Fruit fly (Drosophila melanogaster) whole organism, embryonic: ENCODE measurements around the gene CG43229.

Experiments used
- Atf6 ChIP-seq: fragments of 200-800 bp; sonication (Bioruptor generic); IDR thresholded peaks from 2 replicates; pipeline ENCODE4 v1.3.6; 2022; ENCODE audit warnings: missing biosample characterization, missing genetic modification characterization
- CG10979 ChIP-seq: fragments of 200-800 bp; sonication (Bioruptor generic); optimal IDR thresholded peaks from 2 replicates; lab custom pipeline; 2018; ENCODE audit warnings: missing biosample characterization, mild to moderate bottlenecking, missing genetic modification characterization, moderate library complexity
- CG11696 ChIP-seq: fragments of 200-800 bp; sonication (Bioruptor generic); IDR thresholded peaks from 2 replicates; pipeline ENCODE4 v1.3.6; 2022; ENCODE audit warnings: missing biosample characterization, missing genetic modification characterization
- CG12391 ChIP-seq: fragments of 200-800 bp; sonication (Bioruptor generic); optimal IDR thresholded peaks from 3 replicates; lab custom pipeline; 2018; ENCODE audit warnings: missing biosample characterization, mild to moderate bottlenecking, missing genetic modification characterization, moderate library complexity
- CG12942 ChIP-seq: fragments of 200-800 bp; sonication (Bioruptor generic); optimal IDR thresholded peaks from 3 replicates; lab custom pipeline; 2016; ENCODE audit warnings: missing biosample characterization, missing genetic modification characterization
- CG15696 ChIP-seq: fragments of 200-800 bp; sonication (Bioruptor generic); optimal IDR thresholded peaks from 2 replicates; lab custom pipeline; 2019; ENCODE audit warnings: missing biosample characterization, mild to moderate bottlenecking, missing genetic modification characterization, moderate library complexity
- CG17612 ChIP-seq: fragments of 200-800 bp; sonication (Bioruptor generic); IDR thresholded peaks from 2 replicates; pipeline ENCODE4 v1.3.6; 2022; ENCODE audit warnings: missing biosample characterization, missing genetic modification characterization
- CG18764 ChIP-seq: fragments of 200-800 bp; sonication (Bioruptor generic); optimal IDR thresholded peaks from 3 replicates; lab custom pipeline; 2016; ENCODE audit warnings: missing biosample characterization, missing genetic modification characterization
- CG30403 ChIP-seq: fragments of 200-800 bp; sonication (Bioruptor generic); optimal IDR thresholded peaks from 3 replicates; lab custom pipeline; 2016; ENCODE audit warnings: missing biosample characterization, missing genetic modification characterization
- CG3281 ChIP-seq: fragments of 200-800 bp; sonication (Bioruptor generic); optimal IDR thresholded peaks from 3 replicates; lab custom pipeline; 2017; ENCODE audit warnings: missing biosample characterization, mild to moderate bottlenecking, missing genetic modification characterization
- CG4282 ChIP-seq: fragments of 200-800 bp; sonication (Bioruptor generic); optimal IDR thresholded peaks from 2 replicates; lab custom pipeline; 2016; ENCODE audit warnings: missing biosample characterization, missing genetic modification characterization
- CG4404 ChIP-seq: fragments of 200-800 bp; sonication (Bioruptor generic); IDR thresholded peaks from 2 replicates; pipeline ENCODE4 v1.3.6; 2022; ENCODE audit warnings: missing biosample characterization, missing genetic modification characterization
- CG5180 ChIP-seq: fragments of 200-800 bp; sonication (Bioruptor generic); optimal IDR thresholded peaks from 3 replicates; lab custom pipeline; 2017; ENCODE audit warnings: missing biosample characterization, missing genetic modification characterization, mild to moderate bottlenecking, moderate library complexity, missing genetic modification reagents
- CG6683 ChIP-seq: fragments of 200-800 bp; sonication (Bioruptor generic); optimal IDR thresholded peaks from 2 replicates; lab custom pipeline; 2017; ENCODE audit warnings: missing biosample characterization, mild to moderate bottlenecking, missing genetic modification characterization, missing genetic modification reagents
- CG6813 ChIP-seq: fragments of 200-800 bp; sonication (Bioruptor generic); optimal IDR thresholded peaks from 2 replicates; lab custom pipeline; 2017; ENCODE audit warnings: missing biosample characterization, missing genetic modification characterization, mild to moderate bottlenecking, moderate library complexity, missing genetic modification reagents
- CG7786 ChIP-seq: fragments of 200-800 bp; sonication (Bioruptor generic); optimal IDR thresholded peaks from 2 replicates; lab custom pipeline; 2016; ENCODE audit warnings: missing biosample characterization, missing genetic modification characterization
- CG9876 ChIP-seq: fragments of 200-800 bp; sonication (Bioruptor generic); optimal IDR thresholded peaks from 2 replicates; lab custom pipeline; 2016; ENCODE audit warnings: missing biosample characterization, missing genetic modification characterization
- CTCF ChIP-seq: fragments of 200-800 bp; sonication (Bioruptor generic); optimal IDR thresholded peaks from 2 replicates; lab custom pipeline; 2017; ENCODE audit warnings: missing biosample characterization, mild to moderate bottlenecking, missing genetic modification characterization, moderate library complexity
- D19A ChIP-seq: fragments of 200-800 bp; optimal IDR thresholded peaks from 3 replicates; lab custom pipeline; 2019; ENCODE audit warnings: missing biosample characterization, mild to moderate bottlenecking, missing genetic modification characterization, moderate library complexity
- D19B ChIP-seq: fragments of 200-800 bp; sonication (Bioruptor generic); optimal IDR thresholded peaks from 2 replicates; lab custom pipeline; 2017; ENCODE audit warnings: missing biosample characterization, mild to moderate bottlenecking, missing genetic modification characterization
- Dfd ChIP-seq, 2 experiments: fragments of >200 bp; optimal IDR thresholded peaks; 2 replicates each; lab custom pipeline; 2017; ENCODE audit warnings: missing biosample characterization in 2 of 2, missing genetic modification characterization in 2 of 2
- Dip2 ChIP-seq: fragments of 200-800 bp; sonication (Bioruptor generic); IDR thresholded peaks from 2 replicates; pipeline ENCODE4 v1.3.6; 2022; ENCODE audit warnings: missing biosample characterization, missing genetic modification characterization
- HLH4C ChIP-seq: fragments of 200-800 bp; sonication (Bioruptor generic); IDR thresholded peaks from 3 replicates; pipeline ENCODE4 v1.3.6; 2022; ENCODE audit warnings: missing biosample characterization, missing genetic modification characterization; ENCODE audit not compliant: partially characterized antibody
- HLH54F ChIP-seq: fragments of 200-800 bp; sonication (Bioruptor generic); optimal IDR thresholded peaks from 3 replicates; lab custom pipeline; 2016; ENCODE audit warnings: missing biosample characterization, missing genetic modification characterization
- Hmr ChIP-seq: fragments of 200-800 bp; sonication (Bioruptor generic); optimal IDR thresholded peaks from 3 replicates; lab custom pipeline; 2017; ENCODE audit warnings: mild to moderate bottlenecking, missing biosample characterization, missing genetic modification reagents, missing genetic modification characterization
- Meics ChIP-seq: fragments of 200-800 bp; sonication (Bioruptor generic); optimal IDR thresholded peaks from 2 replicates; lab custom pipeline; 2017; ENCODE audit warnings: missing biosample characterization, mild to moderate bottlenecking, missing genetic modification characterization
- Nf-YC ChIP-seq: fragments of 200-800 bp; optimal IDR thresholded peaks from 3 replicates; lab custom pipeline; 2019; ENCODE audit warnings: missing biosample characterization, mild to moderate bottlenecking, missing genetic modification characterization, moderate library complexity
- Rfx ChIP-seq: fragments of 200-800 bp; sonication (Bioruptor generic); IDR thresholded peaks from 2 replicates; pipeline ENCODE4 v1.3.6; 2022; ENCODE audit warnings: missing biosample characterization, missing genetic modification characterization
- Ssrp ChIP-seq: fragments of 200-800 bp; sonication (Bioruptor generic); optimal IDR thresholded peaks from 2 replicates; lab custom pipeline; 2018; ENCODE audit warnings: missing biosample characterization, mild to moderate bottlenecking, missing genetic modification characterization, moderate library complexity
- Stat92E ChIP-seq, 3 experiments: fragments of >200 bp in 2 of 3; fragments of 200-800 bp in 1 of 3; sonication (Bioruptor generic) in 1 of 3; optimal IDR thresholded peaks; 2 replicates each; lab custom pipeline; 2017 to 2019; ENCODE audit warnings: missing biosample characterization in 3 of 3, missing genetic modification characterization in 3 of 3, mild to moderate bottlenecking in 1 of 3, moderate library complexity in 1 of 3
- amos ChIP-seq: fragments of 200-800 bp; sonication (Bioruptor generic); IDR thresholded peaks from 2 replicates; pipeline ENCODE4 v1.3.6; 2022; ENCODE audit warnings: missing biosample characterization, missing genetic modification characterization; ENCODE audit not compliant: partially characterized antibody
- aop ChIP-seq: fragments of 200-800 bp; sonication (Bioruptor generic); IDR thresholded peaks from 2 replicates; pipeline ENCODE4 v1.3.6; 2022; ENCODE audit warnings: missing biosample characterization, missing genetic modification characterization
- btn ChIP-seq: fragments of 200-800 bp; sonication (Bioruptor generic); optimal IDR thresholded peaks from 2 replicates; lab custom pipeline; 2016; ENCODE audit warnings: missing biosample characterization, missing genetic modification characterization
- cad ChIP-seq: fragments of >200 bp; optimal IDR thresholded peaks from 2 replicates; lab custom pipeline; 2017; ENCODE audit warnings: missing biosample characterization, missing genetic modification characterization
- caup ChIP-seq: fragments of 200-800 bp; sonication (Bioruptor generic); optimal IDR thresholded peaks from 3 replicates; lab custom pipeline; 2017; ENCODE audit warnings: missing biosample characterization, mild to moderate bottlenecking, missing genetic modification characterization, moderate library complexity; ENCODE audit not compliant: severe bottlenecking
- croc ChIP-seq: fragments of 200-800 bp; sonication (Bioruptor generic); conservative IDR thresholded peaks from 3 replicates; pipeline ENCODE4 v1.3.6; 2022; ENCODE audit warnings: missing biosample characterization, missing genetic modification characterization
- cwo ChIP-seq: fragments of 200-800 bp; sonication (Bioruptor generic); optimal IDR thresholded peaks from 3 replicates; lab custom pipeline; 2017; ENCODE audit warnings: missing biosample characterization, missing genetic modification characterization, mild to moderate bottlenecking, moderate library complexity, missing genetic modification reagents
- dpn ChIP-seq, 2 experiments: fragments of 200-800 bp; sonication (Bioruptor generic); optimal IDR thresholded peaks; 3 replicates each; lab custom pipeline; 2016; ENCODE audit warnings: missing biosample characterization in 2 of 2, missing genetic modification characterization in 2 of 2
- fru ChIP-seq: fragments of >200 bp; optimal IDR thresholded peaks from 2 replicates; lab custom pipeline; 2017
- fu2 ChIP-seq: fragments of 200-800 bp; sonication (Bioruptor generic); optimal IDR thresholded peaks from 2 replicates; lab custom pipeline; 2016; ENCODE audit warnings: missing biosample characterization, missing genetic modification characterization
- h ChIP-seq: fragments of >200 bp; optimal IDR thresholded peaks from 2 replicates; lab custom pipeline; 2017
- hb ChIP-seq: fragments of 200-800 bp; sonication (Bioruptor generic); IDR thresholded peaks from 3 replicates; pipeline ENCODE4 v1.3.6; 2022; ENCODE audit warnings: missing biosample characterization, missing genetic modification characterization; ENCODE audit not compliant: partially characterized antibody
- ind ChIP-seq: fragments of 200-800 bp; sonication (Bioruptor generic); optimal IDR thresholded peaks from 3 replicates; lab custom pipeline; 2016; ENCODE audit warnings: missing biosample characterization, missing genetic modification characterization
- jigr1 ChIP-seq: fragments of 200-800 bp; sonication (Bioruptor generic); IDR thresholded peaks from 3 replicates; pipeline ENCODE4 v1.3.6; 2022; ENCODE audit warnings: missing biosample characterization, missing genetic modification characterization
- klu ChIP-seq: fragments of 200-800 bp; sonication (Bioruptor generic); IDR thresholded peaks from 2 replicates; pipeline ENCODE4 v1.3.6; 2022; ENCODE audit warnings: missing biosample characterization, missing genetic modification characterization
- nom ChIP-seq: fragments of 200-800 bp; sonication (Bioruptor generic); optimal IDR thresholded peaks from 2 replicates; lab custom pipeline; 2017; ENCODE audit warnings: missing biosample characterization, missing genetic modification characterization, mild to moderate bottlenecking, moderate library complexity, missing genetic modification reagents
- sna ChIP-seq: fragments of 200-800 bp; sonication (Bioruptor generic); IDR thresholded peaks from 2 replicates; pipeline ENCODE4 v1.3.6; 2022; ENCODE audit warnings: missing biosample characterization, missing genetic modification characterization; ENCODE audit not compliant: partially characterized antibody
- tgo ChIP-seq: fragments of 200-800 bp; sonication (Bioruptor generic); IDR thresholded peaks from 3 replicates; pipeline ENCODE4 v1.3.6; 2022; ENCODE audit warnings: missing biosample characterization, missing genetic modification characterization
- toy ChIP-seq: fragments of 200-800 bp; sonication (Bioruptor generic); IDR thresholded peaks from 2 replicates; pipeline ENCODE4 v1.3.6; 2022; ENCODE audit warnings: missing biosample characterization, missing genetic modification characterization
- unc-4 ChIP-seq: fragments of 200-800 bp; sonication (Bioruptor generic); IDR thresholded peaks from 2 replicates; pipeline ENCODE4 v1.3.6; 2022; ENCODE audit warnings: missing biosample characterization, missing genetic modification characterization; ENCODE audit not compliant: partially characterized antibody
- zfh2 ChIP-seq: fragments of 200-800 bp; sonication (Bioruptor generic); optimal IDR thresholded peaks from 2 replicates; lab custom pipeline; 2016; ENCODE audit warnings: missing biosample characterization, missing genetic modification characterization

Gene CG43229

dm6 chrX:18125520-18125919 lies 12.8 kb upstream of the CG43229 start (continued):
- no peak for TF ChIP-seq Dfd (GFP tag; optimal IDR thresholded peaks at IDR 0.05; lab: Kevin White, UChicago)
- peak; percentile 8 for TF ChIP-seq D19B (GFP tag; lab: Kevin White, UChicago)
- no peak for TF ChIP-seq Dip2 (GFP tag; lab: Robert Waterston, UW)
- no peak for TF ChIP-seq CG4282 (GFP tag; lab: Kevin White, UChicago)
- TF ChIP-seq CG6683 (GFP tag; lab: Kevin White, UChicago) = peak; percentile 12
- TF ChIP-seq fru = no peak
- no peak for TF ChIP-seq HLH4C (GFP tag; lab: Robert Waterston, UW)
- no peak for TF ChIP-seq CG18764 (GFP tag; lab: Kevin White, UChicago)
- TF ChIP-seq fu2 = no peak
- TF ChIP-seq aop (GFP tag; lab: Robert Waterston, UW) = no peak
- TF ChIP-seq cad (GFP tag; lab: Kevin White, UChicago) = no peak
- no peak for TF ChIP-seq Ssrp (tag; lab: Kevin White, UChicago)
- TF ChIP-seq h (lab: Kevin White, UChicago) = no peak
- no peak for TF ChIP-seq CG15696
- no peak for TF ChIP-seq tgo
- TF ChIP-seq CG3281 (GFP tag; lab: Kevin White, UChicago) = peak; percentile 58
- TF ChIP-seq dpn (GFP tag; optimal IDR thresholded peaks at IDR 0.05; lab: Kevin White, UChicago) = peak in 1 of 2 experiments; percentile 16
- TF ChIP-seq CG7786 (GFP tag; lab: Kevin White, UChicago) = no peak
- TF ChIP-seq btn (GFP tag; lab: Kevin White, UChicago) = no peak
- TF ChIP-seq CTCF (GFP tag; lab: Kevin White, UChicago) = no peak
- no peak for TF ChIP-seq HLH54F (GFP tag; lab: Kevin White, UChicago)
- peak; percentile 33 for TF ChIP-seq cwo (GFP tag; lab: Kevin White, UChicago)
- peak; percentile 2 for TF ChIP-seq ind (GFP tag; lab: Kevin White, UChicago)
- peak; percentile 64 for TF ChIP-seq Meics
- peak; percentile 7 for TF ChIP-seq zfh2 (GFP tag; lab: Kevin White, UChicago)
- no peak for TF ChIP-seq croc (GFP tag; lab: Robert Waterston, UW)
- peak; percentile 33 for TF ChIP-seq CG12391
- no peak for TF ChIP-seq toy
- no peak for TF ChIP-seq Rfx
- no peak for TF ChIP-seq CG6813 (GFP tag; lab: Kevin White, UChicago)
- TF ChIP-seq jigr1 (GFP tag; lab: Robert Waterston, UW) = no peak
- no peak for TF ChIP-seq CG12942
- no peak for TF ChIP-seq hb (GFP tag; lab: Robert Waterston, UW)
- TF ChIP-seq CG4404 (GFP tag; lab: Robert Waterston, UW) = no peak
- no peak for TF ChIP-seq amos (GFP tag; lab: Robert Waterston, UW)
- TF ChIP-seq sna (GFP tag; lab: Robert Waterston, UW) = no peak
- peak; percentile 38 for TF ChIP-seq CG30403 (GFP tag; lab: Kevin White, UChicago)
- no peak for TF ChIP-seq Atf6 (GFP tag; lab: Robert Waterston, UW)
- no peak for TF ChIP-seq D19A (tag; lab: Kevin White, UChicago)
- no peak for TF ChIP-seq CG17612 (GFP tag; lab: Robert Waterston, UW)
- no peak for TF ChIP-seq CG5180 (GFP tag; lab: Kevin White, UChicago)
- peak; percentile 63 for TF ChIP-seq Hmr (GFP tag; lab: Kevin White, UChicago)
- no peak for TF ChIP-seq CG10979
- no peak for TF ChIP-seq Stat92E (GFP tag; optimal IDR thresholded peaks at IDR 0.05; lab: Kevin White, UChicago)
- no peak for TF ChIP-seq unc-4 (GFP tag; lab: Robert Waterston, UW)
- TF ChIP-seq CG9876 (GFP tag; lab: Kevin White, UChicago) = no peak
- no peak for TF ChIP-seq CG11696 (GFP tag; lab: Robert Waterston, UW)
- no peak for TF ChIP-seq nom (GFP tag; lab: Kevin White, UChicago)
- peak; percentile 35 for TF ChIP-seq caup
- peak; percentile 2 for TF ChIP-seq Nf-YC
- TF ChIP-seq klu = no peak
- TF ChIP-seq, all 482 proteins: peak for 67
